Worm (Caenorhabditis elegans) whole organism, late embryonic: ENCODE measurements around the gene H23L24.1.

Experiments used
- ama-1 ChIP-seq: fragments of 150-350 bp; optimal IDR thresholded peaks from 2 replicates; lab custom pipeline; 2014
- ceh-24 ChIP-seq: sonication (generic microtip); optimal IDR thresholded peaks from 2 replicates; lab custom pipeline; 2016; ENCODE audit warnings: mild to moderate bottlenecking, missing genetic modification characterization, missing compliant biosample characterization
- ceh-34 ChIP-seq: sonication (generic microtip); optimal IDR thresholded peaks from 2 replicates; lab custom pipeline; 2016; ENCODE audit warnings: mild to moderate bottlenecking, missing genetic modification characterization, missing compliant biosample characterization
- ceh-45 ChIP-seq: fragments of 200-800 bp; sonication (Bioruptor generic); IDR thresholded peaks from 2 replicates; pipeline ENCODE4 v1.3.6; 2022; ENCODE audit warnings: missing genetic modification reagents, missing genetic modification characterization, missing compliant biosample characterization
- elt-2 ChIP-seq: sonication (generic microtip); optimal IDR thresholded peaks from 2 replicates; lab custom pipeline; 2016; ENCODE audit warnings: missing genetic modification reagents, missing genetic modification characterization, missing compliant biosample characterization
- gmeb-2 ChIP-seq: sonication (generic microtip); optimal IDR thresholded peaks from 2 replicates; lab custom pipeline; 2016; ENCODE audit warnings: missing genetic modification characterization, inconsistent platforms, missing compliant biosample characterization
- nhr-11 ChIP-seq: fragments of 150-350 bp; optimal IDR thresholded peaks from 2 replicates; lab custom pipeline; 2014; ENCODE audit warnings: missing biosample characterization, missing genetic modification characterization
- pax-1 ChIP-seq: fragments of 150-350 bp; optimal IDR thresholded peaks from 2 replicates; lab custom pipeline; 2014; ENCODE audit warnings: missing biosample characterization, missing genetic modification characterization
- sox-2 ChIP-seq: fragments of 200-800 bp; sonication (Bioruptor generic); IDR thresholded peaks from 2 replicates; pipeline ENCODE4 v1.3.6; 2022; ENCODE audit warnings: missing genetic modification reagents, missing genetic modification characterization, missing compliant biosample characterization
- ttx-3 ChIP-seq: sonication (generic microtip); optimal IDR thresholded peaks from 2 replicates; lab custom pipeline; 2016; ENCODE audit warnings: missing genetic modification reagents, missing genetic modification characterization, missing compliant biosample characterization
- unc-55 ChIP-seq: sonication (generic microtip); optimal IDR thresholded peaks from 2 replicates; lab custom pipeline; 2017; ENCODE audit warnings: missing biosample characterization, missing genetic modification reagents, missing genetic modification characterization

ce11 chrIV:8718153-8718552 lies at the start of gene H23L24.1:
- no peak for TF ChIP-seq pax-1 (tag; lab: Kevin White, UChicago)
- TF ChIP-seq unc-55 (GFP tag; lab: Kevin White, UChicago) = no peak
- no peak for TF ChIP-seq gmeb-2 (tag; lab: Kevin White, UChicago)
- no peak for TF ChIP-seq nhr-11 (tag; lab: Kevin White, UChicago)
- TF ChIP-seq ceh-45 (GFP tag; lab: Robert Waterston, UW) = no peak
- no peak for TF ChIP-seq ceh-34 (tag; lab: Kevin White, UChicago)
- no peak for TF ChIP-seq sox-2 (GFP tag; lab: Robert Waterston, UW)
- no peak for TF ChIP-seq elt-2
- TF ChIP-seq ttx-3 (tag; lab: Kevin White, UChicago) = no peak
- no peak for TF ChIP-seq ceh-24 (tag; lab: Kevin White, UChicago)
- no peak for TF ChIP-seq ama-1 (lab: Kevin White, UChicago)
